Worm (Caenorhabditis elegans) whole organism, late embryonic: Measurements from ENCODE around the gene F17H10.1.

Source experiments
- ama-1 ChIP-seq: fragments of 150-350 bp; optimal IDR thresholded peaks from 2 replicates; lab custom pipeline; 2014
- ceh-14 ChIP-seq: sonication (generic microtip); optimal IDR thresholded peaks from 2 replicates; lab custom pipeline; 2016; ENCODE audit warnings: missing genotype, missing genetic modification characterization, missing compliant biosample characterization
- ceh-19 ChIP-seq: fragments of 200-800 bp; sonication (Bioruptor generic); optimal IDR thresholded peaks from 2 replicates; lab custom pipeline; 2018; ENCODE audit warnings: mild to moderate bottlenecking, missing genetic modification characterization, missing compliant biosample characterization
- ceh-22 ChIP-seq: sonication (generic microtip); optimal IDR thresholded peaks from 2 replicates; lab custom pipeline; 2017; ENCODE audit warnings: missing biosample characterization, missing genetic modification characterization
- ceh-24 ChIP-seq: sonication (generic microtip); optimal IDR thresholded peaks from 2 replicates; lab custom pipeline; 2016; ENCODE audit warnings: mild to moderate bottlenecking, missing genetic modification characterization, missing compliant biosample characterization
- ceh-30 ChIP-seq: fragments of 150-350 bp; optimal IDR thresholded peaks from 2 replicates; lab custom pipeline; 2014; ENCODE audit warnings: missing biosample characterization, missing genetic modification characterization
- ceh-31 ChIP-seq: sonication (generic microtip); optimal IDR thresholded peaks from 2 replicates; lab custom pipeline; 2016; ENCODE audit warnings: missing genetic modification characterization, missing compliant biosample characterization
- ceh-34 ChIP-seq: sonication (generic microtip); optimal IDR thresholded peaks from 2 replicates; lab custom pipeline; 2016; ENCODE audit warnings: mild to moderate bottlenecking, missing genetic modification characterization, missing compliant biosample characterization
- ceh-45 ChIP-seq: fragments of 200-800 bp; sonication (Bioruptor generic); IDR thresholded peaks from 2 replicates; pipeline ENCODE4 v1.3.6; 2022; ENCODE audit warnings: missing genetic modification reagents, missing genetic modification characterization, missing compliant biosample characterization
- ceh-48 ChIP-seq: sonication (generic microtip); optimal IDR thresholded peaks from 2 replicates; lab custom pipeline; 2016; ENCODE audit warnings: missing genetic modification characterization, inconsistent platforms, missing compliant biosample characterization
- ceh-6 ChIP-seq: fragments of 200-800 bp; sonication (Bioruptor generic); optimal IDR thresholded peaks from 2 replicates; lab custom pipeline; 2018; ENCODE audit warnings: mild to moderate bottlenecking, missing genetic modification characterization, missing compliant biosample characterization
- che-1 ChIP-seq: sonication (generic microtip); optimal IDR thresholded peaks from 2 replicates; lab custom pipeline; 2016; ENCODE audit warnings: mild to moderate bottlenecking, missing genetic modification characterization, missing compliant biosample characterization
- dmd-4 ChIP-seq: sonication (generic microtip); optimal IDR thresholded peaks from 2 replicates; lab custom pipeline; 2016; ENCODE audit warnings: borderline replicate concordance, missing genetic modification characterization, missing compliant biosample characterization
- dve-1 ChIP-seq: sonication (generic microtip); optimal IDR thresholded peaks from 2 replicates; lab custom pipeline; 2017; ENCODE audit warnings: antibody characterized with exemption, mild to moderate bottlenecking, missing genetic modification characterization, missing compliant biosample characterization
- ets-4 ChIP-seq: sonication (generic microtip); optimal IDR thresholded peaks from 2 replicates; lab custom pipeline; 2016; ENCODE audit warnings: missing genetic modification characterization, missing compliant biosample characterization
- fkh-10 ChIP-seq: fragments of 150-350 bp; optimal IDR thresholded peaks from 2 replicates; lab custom pipeline; 2014; ENCODE audit warnings: missing biosample characterization, missing genetic modification reagents, missing genetic modification characterization
- fkh-6 ChIP-seq: sonication (generic microtip); optimal IDR thresholded peaks from 2 replicates; lab custom pipeline; 2016; ENCODE audit warnings: missing genetic modification characterization, missing compliant biosample characterization
- hlh-13 ChIP-seq: fragments of 200-800 bp; sonication (Bioruptor generic); optimal IDR thresholded peaks from 2 replicates; lab custom pipeline; 2018; ENCODE audit warnings: mild to moderate bottlenecking, missing genetic modification characterization, missing compliant biosample characterization
- hlh-15 ChIP-seq: sonication (generic microtip); optimal IDR thresholded peaks from 2 replicates; lab custom pipeline; 2016; ENCODE audit warnings: missing genetic modification characterization, missing compliant biosample characterization
- hlh-30 ChIP-seq: sonication (generic microtip); optimal IDR thresholded peaks from 2 replicates; lab custom pipeline; 2017; ENCODE audit warnings: antibody characterized with exemption, missing genetic modification characterization, missing compliant biosample characterization; ENCODE audit not compliant: insufficient read depth
- hlh-8 ChIP-seq: sonication (generic microtip); optimal IDR thresholded peaks from 2 replicates; lab custom pipeline; 2016; ENCODE audit warnings: missing genotype, missing genetic modification characterization, missing compliant biosample characterization
- lim-6 ChIP-seq: sonication (generic microtip); optimal IDR thresholded peaks from 2 replicates; lab custom pipeline; 2016; ENCODE audit warnings: missing genetic modification characterization, missing compliant biosample characterization
- lin-11 ChIP-seq: fragments of 200-800 bp; sonication (Bioruptor generic); optimal IDR thresholded peaks from 2 replicates; lab custom pipeline; 2018; ENCODE audit warnings: mild to moderate bottlenecking, missing genetic modification characterization, missing compliant biosample characterization
- nfya-1 ChIP-seq: sonication (generic microtip); optimal IDR thresholded peaks from 2 replicates; lab custom pipeline; 2017; ENCODE audit warnings: missing genetic modification characterization, mild to moderate bottlenecking, missing compliant biosample characterization, antibody characterized with exemption, moderate library complexity
- nhr-11 ChIP-seq: fragments of 150-350 bp; optimal IDR thresholded peaks from 2 replicates; lab custom pipeline; 2014; ENCODE audit warnings: missing biosample characterization, missing genetic modification characterization
- npax-4 ChIP-seq: sonication (generic microtip); optimal IDR thresholded peaks from 2 replicates; lab custom pipeline; 2016; ENCODE audit warnings: missing genetic modification characterization, missing compliant biosample characterization
- pag-3 ChIP-seq: sonication (generic microtip); optimal IDR thresholded peaks from 2 replicates; lab custom pipeline; 2016; ENCODE audit warnings: missing compliant biosample characterization, missing genetic modification characterization, borderline replicate concordance
- pax-1 ChIP-seq: fragments of 150-350 bp; optimal IDR thresholded peaks from 2 replicates; lab custom pipeline; 2014; ENCODE audit warnings: missing biosample characterization, missing genetic modification characterization
- pha-4 ChIP-seq: fragments of 150-350 bp; optimal IDR thresholded peaks from 2 replicates; lab custom pipeline; 2018; ENCODE audit warnings: missing biosample characterization, missing genetic modification reagents, missing genetic modification characterization
- pqm-1 ChIP-seq: sonication (generic microtip); optimal IDR thresholded peaks from 2 replicates; lab custom pipeline; 2016; ENCODE audit warnings: missing genetic modification characterization, missing compliant biosample characterization
- ref-2 ChIP-seq: sonication (generic microtip); optimal IDR thresholded peaks from 2 replicates; lab custom pipeline; 2016; ENCODE audit warnings: missing genetic modification characterization, missing compliant biosample characterization
- rnt-1 ChIP-seq: sonication (generic microtip); optimal IDR thresholded peaks from 2 replicates; lab custom pipeline; 2016; ENCODE audit warnings: missing genetic modification characterization, missing compliant biosample characterization
- sdc-2 ChIP-seq: sonication (generic microtip); optimal IDR thresholded peaks from 2 replicates; lab custom pipeline; 2016; ENCODE audit warnings: missing genotype, missing genetic modification characterization, missing compliant biosample characterization
- sox-2 ChIP-seq: fragments of 200-800 bp; sonication (Bioruptor generic); IDR thresholded peaks from 2 replicates; pipeline ENCODE4 v1.3.6; 2022; ENCODE audit warnings: missing genetic modification reagents, missing genetic modification characterization, missing compliant biosample characterization
- syd-9 ChIP-seq: sonication (generic microtip); optimal IDR thresholded peaks from 2 replicates; lab custom pipeline; 2016; ENCODE audit warnings: mild to moderate bottlenecking, missing genetic modification characterization, moderate library complexity, missing compliant biosample characterization
- tbx-2 ChIP-seq: sonication (generic microtip); optimal IDR thresholded peaks from 2 replicates; lab custom pipeline; 2016; ENCODE audit warnings: missing genetic modification characterization, missing compliant biosample characterization
- unc-42 ChIP-seq: sonication (generic microtip); optimal IDR thresholded peaks from 2 replicates; lab custom pipeline; 2016; ENCODE audit warnings: missing genotype, missing genetic modification characterization, missing compliant biosample characterization
- unc-55 ChIP-seq: sonication (generic microtip); optimal IDR thresholded peaks from 2 replicates; lab custom pipeline; 2017; ENCODE audit warnings: missing biosample characterization, missing genetic modification reagents, missing genetic modification characterization
- zip-5 ChIP-seq: sonication (generic microtip); optimal IDR thresholded peaks from 2 replicates; lab custom pipeline; 2016; ENCODE audit warnings: missing genetic modification characterization, missing compliant biosample characterization
- ztf-16 ChIP-seq: sonication (generic microtip); optimal IDR thresholded peaks from 2 replicates; lab custom pipeline; 2017; ENCODE audit warnings: missing genetic modification characterization, missing compliant biosample characterization

The F17H10.1 gene

ce11 chrX:13141440-13141839 lies 36.4 kb downstream of the F17H10.1 start, which contains the start of gene F09A5.3:
TSS of gene F09A5.3 (plus strand) at chrX:13141601.
- TF ChIP-seq ets-4 (tag; lab: Kevin White, UChicago) (no peak), rnt-1 (tag; lab: Kevin White, UChicago) (peak; percentile 70), nfya-1 (tag; lab: Kevin White, UChicago) (no peak), ceh-31 (no peak), unc-42 (tag; lab: Kevin White, UChicago) (no peak), unc-55 (GFP tag; lab: Kevin White, UChicago) (peak; percentile 48), sdc-2 (tag; lab: Kevin White, UChicago) (no peak), ceh-14 (tag; lab: Kevin White, UChicago) (no peak), nhr-11 (no peak), pax-1 (tag; lab: Kevin White, UChicago) (peak; percentile 88), pha-4 (tag; lab: Kevin White, UChicago) (no peak), ceh-30 (tag; lab: Kevin White, UChicago) (no peak), ceh-45 (no peak), ceh-19 (GFP tag; lab: Kevin White, UChicago) (no peak), hlh-30 (tag; lab: Kevin White, UChicago) (peak; percentile 77), ztf-16 (tag; lab: Kevin White, UChicago) (no peak), ceh-34 (no peak), che-1 (tag; lab: Kevin White, UChicago) (no peak), ama-1 (lab: Kevin White, UChicago) (no peak)

- TF ChIP-seq che-1 (tag; lab: Kevin White, UChicago) (no peak), zip-5 (no peak), syd-9 (no peak), fkh-6 (peak; percentile 34), lin-11 (peak; percentile 2), hlh-15 (tag; lab: Kevin White, UChicago) (no peak), ceh-19 (GFP tag; lab: Kevin White, UChicago) (peak; percentile 1), hlh-30 (tag; lab: Kevin White, UChicago) (no peak), dve-1 (tag; lab: Kevin White, UChicago) (no peak), rnt-1 (tag; lab: Kevin White, UChicago) (no peak), sdc-2 (tag; lab: Kevin White, UChicago) (peak; percentile 44), hlh-13 (GFP tag; lab: Kevin White, UChicago) (no peak), npax-4 (tag; lab: Kevin White, UChicago) (no peak), ceh-31 (peak; percentile 67), unc-55 (GFP tag; lab: Kevin White, UChicago) (no peak), ref-2 (tag; lab: Kevin White, UChicago) (peak; percentile 54), ceh-22 (tag; lab: Kevin White, UChicago) (no peak), pha-4 (tag; lab: Kevin White, UChicago) (no peak), ceh-48 (tag; lab: Kevin White, UChicago) (no peak), pqm-1 (tag; lab: Kevin White, UChicago) (no peak), hlh-8 (tag; lab: Kevin White, UChicago) (peak; percentile 5), tbx-2 (tag; lab: Kevin White, UChicago) (peak; percentile 16), fkh-10 (peak; percentile 18), ceh-14 (tag; lab: Kevin White, UChicago) (peak; percentile 38), ceh-34 (peak; percentile 9), sox-2 (GFP tag; lab: Robert Waterston, UW) (no peak), unc-42 (tag; lab: Kevin White, UChicago) (peak; percentile 62), ceh-24 (no peak), nfya-1 (tag; lab: Kevin White, UChicago) (no peak), dmd-4 (tag; lab: Kevin White, UChicago) (no peak), pag-3 (no peak), lim-6 (peak; percentile 40), ceh-6 (GFP tag; lab: Kevin White, UChicago) (peak; percentile 19)
- TF ChIP-seq, all 69 proteins: peak for 14
Observed at ce11 chrX:13143236-13143635, 38.2 kb downstream of the F17H10.1 start.
